Fruit fly (Drosophila melanogaster): ENCODE data around the gene CG14695.

The CG14695 gene

dm6 chr3R:10879219-10879618, at the start of gene CG14695:
Gene CG14695, minus strand, starts transcription at chr3R:10879319.
- TF ChIP-seq CG7101 (tag; optimal IDR thresholded peaks at IDR 0.05), result no peak
- TF ChIP-seq CG11617 (GFP tag; optimal IDR thresholded peaks at IDR 0.05), result no peak

dm6 chr3R:10893327-10893726, 14.2 kb upstream of the CG14695 start, which contains the start of gene CG6621:
Gene CG6621, minus strand, starts transcription at chr3R:10893531.
- TF ChIP-seq pad (GFP tag; optimal IDR thresholded peaks at IDR 0.05) (peak; percentile 2), bab1 (GFP tag; optimal IDR thresholded peaks at IDR 0.05) (peak; percentile 7), CG14711 (tag; optimal IDR thresholded peaks at IDR 0.05) (peak; percentile 93), tj (GFP tag; optimal IDR thresholded peaks at IDR 0.05) (no peak), Mnt (GFP tag; optimal IDR thresholded peaks at IDR 0.05) (peak; percentile 4)

dm6 chr3R:10889520-10889887, 10.4 kb upstream of the CG14695 start, which contains the start of gene Ak3:
Gene Ak3, minus strand, starts transcription at chr3R:10889588.
- no peak for TF ChIP-seq kay (GFP tag; ENCODE audit: borderline replicate concordance)
- no peak for TF ChIP-seq CG12768 (GFP tag; optimal IDR thresholded peaks at IDR 0.05)
- no peak for TF ChIP-seq cnc (optimal IDR thresholded peaks at IDR 0.05)
- TF ChIP-seq CG33017 (tag; optimal IDR thresholded peaks at IDR 0.05), result no peak
- TF ChIP-seq CG14711 (tag; optimal IDR thresholded peaks at IDR 0.05), result no peak
- TF ChIP-seq ovo (GFP tag; optimal IDR thresholded peaks at IDR 0.05), result no peak
- TF ChIP-seq CG1620 (GFP tag; optimal IDR thresholded peaks at IDR 0.05), result no peak
- TF ChIP-seq Hr96 (GFP tag; optimal IDR thresholded peaks at IDR 0.05), result no peak
- no peak for TF ChIP-seq cic (GFP tag; optimal IDR thresholded peaks at IDR 0.05)
- TF ChIP-seq toe (GFP tag; optimal IDR thresholded peaks at IDR 0.05), result no peak
- no peak for TF ChIP-seq bab1 (GFP tag; optimal IDR thresholded peaks at IDR 0.05)
- no peak for TF ChIP-seq CG11617 (GFP tag; optimal IDR thresholded peaks at IDR 0.05)
- no peak for TF ChIP-seq Mnt (GFP tag; optimal IDR thresholded peaks at IDR 0.05)
- TF ChIP-seq Clk (GFP tag; optimal IDR thresholded peaks at IDR 0.05), result no peak

- TF ChIP-seq CG12768 (GFP tag; optimal IDR thresholded peaks at IDR 0.05) (peak; percentile 73), CG14711 (tag; optimal IDR thresholded peaks at IDR 0.05) (peak; percentile 30), CG33017 (tag; optimal IDR thresholded peaks at IDR 0.05) (peak; percentile 50), Mnt (GFP tag; optimal IDR thresholded peaks at IDR 0.05) (peak; percentile 71), ovo (GFP tag; optimal IDR thresholded peaks at IDR 0.05) (no peak), Crg-1 (GFP tag; optimal IDR thresholded peaks at IDR 0.05) (no peak), toe (GFP tag; optimal IDR thresholded peaks at IDR 0.05) (peak; percentile 25), CG11617 (GFP tag; optimal IDR thresholded peaks at IDR 0.05) (peak; percentile 38), kay (GFP tag; ENCODE audit: borderline replicate concordance) (no peak), bab1 (GFP tag; optimal IDR thresholded peaks at IDR 0.05) (peak; percentile 42), cnc (optimal IDR thresholded peaks at IDR 0.05) (no peak), CG5204 (GFP tag; optimal IDR thresholded peaks at IDR 0.05) (no peak), tj (GFP tag; optimal IDR thresholded peaks at IDR 0.05) (peak; percentile 95), CG7045 (GFP tag; optimal IDR thresholded peaks at IDR 0.05) (peak; percentile 6), CG7101 (tag; optimal IDR thresholded peaks at IDR 0.05) (peak; percentile 12), cic (GFP tag; optimal IDR thresholded peaks at IDR 0.05) (peak; percentile 60), pad (GFP tag; optimal IDR thresholded peaks at IDR 0.05) (peak; percentile 53), CG1620 (GFP tag; optimal IDR thresholded peaks at IDR 0.05) (no peak), Hr96 (GFP tag; optimal IDR thresholded peaks at IDR 0.05) (no peak), Clk (GFP tag; optimal IDR thresholded peaks at IDR 0.05) (peak; percentile 56)
These were observed 9.8 kb upstream of the CG14695 start for dm6 chr3R:10888633-10889519.

- TF ChIP-seq CG11617 (GFP tag; optimal IDR thresholded peaks at IDR 0.05) (no peak), kay (GFP tag; ENCODE audit: borderline replicate concordance) (no peak), tj (GFP tag; optimal IDR thresholded peaks at IDR 0.05) (no peak), CG7045 (GFP tag; optimal IDR thresholded peaks at IDR 0.05) (no peak), CG12768 (GFP tag; optimal IDR thresholded peaks at IDR 0.05) (no peak), cnc (optimal IDR thresholded peaks at IDR 0.05) (no peak)
These were observed 9.1 kb upstream of the CG14695 start for dm6 chr3R:10888300-10888632.

DNA sequence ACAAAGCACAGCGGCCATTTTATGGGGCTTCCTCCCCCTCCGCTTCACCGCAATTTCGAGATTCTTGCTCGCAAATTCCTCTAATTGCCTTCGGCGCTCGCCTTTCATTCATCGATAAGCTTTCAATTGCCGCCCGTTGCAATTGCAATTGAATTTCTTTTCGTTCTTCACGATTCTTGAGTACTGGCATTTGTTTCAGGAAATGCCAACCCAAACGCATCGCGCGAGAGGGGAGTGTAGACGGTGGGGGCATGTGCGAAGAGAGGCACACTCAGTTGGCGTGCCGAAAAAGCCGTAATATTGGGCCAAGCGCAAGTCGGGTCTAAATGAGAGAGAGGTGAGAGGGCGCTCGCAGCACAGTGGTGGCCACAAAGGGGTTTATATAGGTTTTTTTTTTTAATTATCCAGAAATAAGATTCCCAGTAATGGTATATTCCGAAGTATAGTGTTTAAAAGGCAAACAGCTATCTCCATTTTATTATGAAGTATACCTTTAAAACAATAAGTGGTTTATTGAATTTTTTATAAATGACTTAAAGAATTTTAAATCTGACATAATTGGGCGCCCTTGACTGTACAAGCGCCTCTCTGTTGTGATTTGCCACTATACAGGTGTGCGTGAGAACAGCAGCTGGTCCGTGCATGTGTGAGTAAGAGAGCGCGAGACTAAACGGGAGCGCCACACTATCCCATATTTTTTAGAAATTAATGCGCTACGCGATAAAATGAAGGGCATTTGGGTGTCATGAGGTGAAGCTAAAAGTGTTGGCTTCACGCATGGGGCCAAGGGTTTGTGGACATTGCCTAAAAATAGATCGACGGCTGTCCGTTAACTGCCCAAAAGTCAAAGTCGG, 7.6 kb upstream of the CG14695 start:
- TF ChIP-seq kay (GFP tag; ENCODE audit: borderline replicate concordance) (no peak), pad (GFP tag; optimal IDR thresholded peaks at IDR 0.05) (peak; percentile 97), Clk (GFP tag; optimal IDR thresholded peaks at IDR 0.05) (peak; percentile 88), tj (GFP tag; optimal IDR thresholded peaks at IDR 0.05) (peak; percentile 78), CG7045 (GFP tag; optimal IDR thresholded peaks at IDR 0.05) (peak; percentile 94), CG1620 (GFP tag; optimal IDR thresholded peaks at IDR 0.05) (peak; percentile 89), ovo (GFP tag; optimal IDR thresholded peaks at IDR 0.05) (peak; percentile 79), CG33017 (tag; optimal IDR thresholded peaks at IDR 0.05) (peak; percentile 94), Crg-1 (GFP tag; optimal IDR thresholded peaks at IDR 0.05) (peak; percentile 94), CG12768 (GFP tag; optimal IDR thresholded peaks at IDR 0.05) (peak; percentile 94), CG11617 (GFP tag; optimal IDR thresholded peaks at IDR 0.05) (peak; percentile 97), Hr96 (GFP tag; optimal IDR thresholded peaks at IDR 0.05) (peak; percentile 92), CG5204 (GFP tag; optimal IDR thresholded peaks at IDR 0.05) (peak; percentile 97), cic (GFP tag; optimal IDR thresholded peaks at IDR 0.05) (peak; percentile 87), Mnt (GFP tag; optimal IDR thresholded peaks at IDR 0.05) (peak; percentile 83), toe (GFP tag; optimal IDR thresholded peaks at IDR 0.05) (peak; percentile 92), cnc (optimal IDR thresholded peaks at IDR 0.05) (no peak), CG14711 (tag; optimal IDR thresholded peaks at IDR 0.05) (peak; percentile 87), CG7101 (tag; optimal IDR thresholded peaks at IDR 0.05) (peak; percentile 95), bab1 (GFP tag; optimal IDR thresholded peaks at IDR 0.05) (peak; percentile 95)
